Fruit fly (Drosophila melanogaster) whole organism, embryonic: ENCODE measurements around the gene CG11980.

Experiments
- ATbp ChIP-seq: fragments of 200-800 bp; sonication (Bioruptor generic); optimal IDR thresholded peaks from 2 replicates; lab custom pipeline; 2017; ENCODE audit warnings: missing biosample characterization, mild to moderate bottlenecking, missing genetic modification characterization, missing genetic modification reagents
- B-H1 ChIP-seq: fragments of 200-800 bp; sonication (Bioruptor generic); IDR thresholded peaks from 3 replicates; pipeline ENCODE4 v1.3.6; 2022; ENCODE audit warnings: missing biosample characterization, missing genetic modification characterization
- B-H2 ChIP-seq: fragments of 200-800 bp; sonication (Bioruptor generic); optimal IDR thresholded peaks from 2 replicates; lab custom pipeline; 2018; ENCODE audit warnings: missing biosample characterization, mild to moderate bottlenecking, missing genetic modification characterization
- BtbVII ChIP-seq: fragments of 200-800 bp; sonication (Bioruptor generic); optimal IDR thresholded peaks from 3 replicates; lab custom pipeline; 2017; ENCODE audit warnings: missing biosample characterization, mild to moderate bottlenecking, missing genetic modification characterization
- CG10321 ChIP-seq: fragments of 200-800 bp; sonication (Bioruptor generic); IDR thresholded peaks from 2 replicates; pipeline ENCODE4 v1.3.6; 2022; ENCODE audit warnings: missing biosample characterization, missing genetic modification characterization
- CG10654 ChIP-seq: fragments of 200-800 bp; sonication (Bioruptor generic); optimal IDR thresholded peaks from 2 replicates; lab custom pipeline; 2016; ENCODE audit warnings: missing biosample characterization, missing genetic modification characterization
- CG10959 ChIP-seq: fragments of 200-800 bp; sonication (Bioruptor generic); IDR thresholded peaks from 2 replicates; pipeline ENCODE4 v1.3.6; 2022; ENCODE audit warnings: missing biosample characterization, missing genetic modification characterization
- CG11504 ChIP-seq: fragments of 200-800 bp; sonication (Bioruptor generic); optimal IDR thresholded peaks from 3 replicates; lab custom pipeline; 2019; ENCODE audit warnings: missing biosample characterization, mild to moderate bottlenecking, missing genetic modification characterization, moderate library complexity
- CG13775 ChIP-seq: fragments of 200-800 bp; sonication (Bioruptor generic); optimal IDR thresholded peaks from 3 replicates; lab custom pipeline; 2017; ENCODE audit warnings: missing biosample characterization, mild to moderate bottlenecking, missing genetic modification characterization
- CG14441 ChIP-seq: fragments of 200-800 bp; sonication (Bioruptor generic); IDR thresholded peaks from 2 replicates; pipeline ENCODE4 v1.3.6; 2022; ENCODE audit warnings: missing biosample characterization, missing genetic modification characterization
- CG14860 ChIP-seq: fragments of 200-800 bp; sonication (Bioruptor generic); IDR thresholded peaks from 3 replicates; pipeline ENCODE4 v1.3.6; 2022; ENCODE audit warnings: missing biosample characterization, missing genetic modification characterization; ENCODE audit not compliant: partially characterized antibody
- CG15514 ChIP-seq: fragments of 200-800 bp; sonication (Bioruptor generic); optimal IDR thresholded peaks from 3 replicates; lab custom pipeline; 2017; ENCODE audit warnings: missing biosample characterization, missing genetic modification characterization, mild to moderate bottlenecking, moderate library complexity, missing genetic modification reagents
- CG16863 ChIP-seq: fragments of 200-800 bp; sonication (Bioruptor generic); optimal IDR thresholded peaks from 3 replicates; lab custom pipeline; 2016; ENCODE audit warnings: missing biosample characterization, missing genetic modification characterization
- CG17328 ChIP-seq: fragments of 200-800 bp; sonication (Bioruptor generic); IDR thresholded peaks from 2 replicates; pipeline ENCODE4 v1.3.6; 2022; ENCODE audit warnings: missing biosample characterization, missing genetic modification characterization
- CG18011 ChIP-seq: fragments of 200-800 bp; sonication (Bioruptor generic); optimal IDR thresholded peaks from 2 replicates; lab custom pipeline; 2017; ENCODE audit warnings: missing biosample characterization, missing genetic modification characterization, mild to moderate bottlenecking, moderate library complexity, missing genotype
- CG2678 ChIP-seq: fragments of 200-800 bp; sonication (Bioruptor generic); optimal IDR thresholded peaks from 3 replicates; lab custom pipeline; 2019; ENCODE audit warnings: missing biosample characterization, mild to moderate bottlenecking, missing genetic modification characterization, moderate library complexity
- CG2875 ChIP-seq: fragments of 200-800 bp; sonication (Bioruptor generic); optimal IDR thresholded peaks from 2 replicates; lab custom pipeline; 2017; ENCODE audit warnings: missing biosample characterization, mild to moderate bottlenecking, missing genetic modification characterization, missing genetic modification reagents
- CG5245 ChIP-seq: fragments of 200-800 bp; sonication (Bioruptor generic); optimal IDR thresholded peaks from 3 replicates; lab custom pipeline; 2016; ENCODE audit warnings: missing biosample characterization, missing genetic modification characterization
- CG6175 ChIP-seq: fragments of 200-800 bp; sonication (Bioruptor generic); IDR thresholded peaks from 3 replicates; pipeline ENCODE4 v1.3.6; 2022; ENCODE audit warnings: missing biosample characterization, missing genetic modification characterization
- CG6813 ChIP-seq: fragments of 200-800 bp; sonication (Bioruptor generic); optimal IDR thresholded peaks from 2 replicates; lab custom pipeline; 2017; ENCODE audit warnings: missing biosample characterization, missing genetic modification characterization, mild to moderate bottlenecking, moderate library complexity, missing genetic modification reagents
- CG7839 ChIP-seq: fragments of 200-800 bp; sonication (Bioruptor generic); optimal IDR thresholded peaks from 3 replicates; lab custom pipeline; 2018; ENCODE audit warnings: missing biosample characterization, mild to moderate bottlenecking, missing genetic modification characterization, moderate library complexity
- CG7987 ChIP-seq: fragments of 200-800 bp; sonication (Bioruptor generic); optimal IDR thresholded peaks from 2 replicates; lab custom pipeline; 2018; ENCODE audit warnings: missing biosample characterization, mild to moderate bottlenecking, missing genetic modification characterization, moderate library complexity
- CTCF ChIP-seq: fragments of 200-800 bp; sonication (Bioruptor generic); optimal IDR thresholded peaks from 2 replicates; lab custom pipeline; 2017; ENCODE audit warnings: missing biosample characterization, mild to moderate bottlenecking, missing genetic modification characterization, moderate library complexity
- Chrac-16 ChIP-seq: fragments of 200-800 bp; sonication (Bioruptor generic); optimal IDR thresholded peaks from 3 replicates; lab custom pipeline; 2016; ENCODE audit warnings: missing biosample characterization, missing genetic modification characterization
- Gsc ChIP-seq: fragments of 200-800 bp; sonication (Bioruptor generic); IDR thresholded peaks from 2 replicates; pipeline ENCODE4 v1.3.6; 2022; ENCODE audit warnings: missing biosample characterization, missing genetic modification characterization
- H2.0 ChIP-seq: fragments of 200-800 bp; sonication (Bioruptor generic); IDR thresholded peaks from 2 replicates; pipeline ENCODE4 v1.3.6; 2022; ENCODE audit warnings: missing biosample characterization, missing genetic modification characterization
- Hey ChIP-seq: fragments of 200-800 bp; sonication (Bioruptor generic); optimal IDR thresholded peaks from 3 replicates; lab custom pipeline; 2018; ENCODE audit warnings: missing biosample characterization, mild to moderate bottlenecking, missing genetic modification characterization
- MBD-R2 ChIP-seq: fragments of 200-800 bp; sonication (Bioruptor generic); IDR thresholded peaks from 2 replicates; pipeline ENCODE4 v1.3.6; 2022; ENCODE audit warnings: missing biosample characterization, missing genetic modification characterization
- Max ChIP-seq: fragments of 200-800 bp; sonication (Bioruptor generic); optimal IDR thresholded peaks from 2 replicates; lab custom pipeline; 2016; ENCODE audit warnings: missing biosample characterization, mild to moderate bottlenecking, missing genetic modification characterization
- Med ChIP-seq: fragments of 200-800 bp; sonication (Bioruptor generic); peaks from one replicate; lab custom pipeline; 2016; ENCODE audit warnings: missing biosample characterization, missing genetic modification characterization, mild to moderate bottlenecking, inconsistent platforms, moderate library complexity
- NfI ChIP-seq: fragments of 200-800 bp; sonication (Bioruptor generic); optimal IDR thresholded peaks from 3 replicates; lab custom pipeline; 2018; ENCODE audit warnings: missing biosample characterization, mild to moderate bottlenecking, missing genetic modification characterization, moderate library complexity
- ap ChIP-seq: fragments of 200-800 bp; sonication (Bioruptor generic); IDR thresholded peaks from 2 replicates; pipeline ENCODE4 v1.3.6; 2022; ENCODE audit warnings: missing biosample characterization, missing genetic modification characterization
- cato ChIP-seq: fragments of 200-800 bp; sonication (Bioruptor generic); optimal IDR thresholded peaks from 2 replicates; lab custom pipeline; 2016; ENCODE audit warnings: missing biosample characterization, missing genetic modification characterization, borderline replicate concordance
- chif ChIP-seq, 2 experiments: fragments of 200-800 bp; sonication (Bioruptor generic); optimal IDR thresholded peaks; 3 replicates each; lab custom pipeline; 2016; ENCODE audit warnings: missing biosample characterization in 2 of 2, missing genetic modification characterization in 2 of 2
- crc ChIP-seq: fragments of 200-800 bp; sonication (Bioruptor generic); optimal IDR thresholded peaks from 2 replicates; lab custom pipeline; 2016; ENCODE audit warnings: missing biosample characterization, missing genetic modification characterization
- crp ChIP-seq, 2 experiments: fragments of 200-800 bp; sonication (Bioruptor generic); optimal IDR thresholded peaks; 2 replicates in 1 of 2; 3 replicates in 1 of 2; lab custom pipeline; 2017; ENCODE audit warnings: missing biosample characterization in 2 of 2, missing genetic modification characterization in 2 of 2, mild to moderate bottlenecking in 1 of 2, moderate library complexity in 1 of 2
- dan ChIP-seq: fragments of 200-800 bp; sonication (Bioruptor generic); IDR thresholded peaks from 2 replicates; pipeline ENCODE4 v1.3.6; 2022; ENCODE audit warnings: missing biosample characterization, missing genetic modification characterization
- dpn ChIP-seq, 2 experiments: fragments of 200-800 bp; sonication (Bioruptor generic); optimal IDR thresholded peaks; 3 replicates each; lab custom pipeline; 2016; ENCODE audit warnings: missing biosample characterization in 2 of 2, missing genetic modification characterization in 2 of 2
- emc ChIP-seq: fragments of 200-800 bp; sonication (Bioruptor generic); optimal IDR thresholded peaks from 2 replicates; lab custom pipeline; 2016; ENCODE audit warnings: missing biosample characterization, missing genetic modification characterization
- gfzf ChIP-seq: fragments of 200-800 bp; sonication (Bioruptor generic); optimal IDR thresholded peaks from 2 replicates; lab custom pipeline; 2016; ENCODE audit warnings: missing biosample characterization, mild to moderate bottlenecking, missing genetic modification characterization, moderate library complexity
- knrl ChIP-seq: fragments of 200-800 bp; sonication (Bioruptor generic); IDR thresholded peaks from 3 replicates; pipeline ENCODE4 v1.3.6; 2022; ENCODE audit warnings: missing biosample characterization, missing genetic modification characterization; ENCODE audit not compliant: partially characterized antibody
- lilli ChIP-seq: fragments of 200-800 bp; sonication (Bioruptor generic); optimal IDR thresholded peaks from 3 replicates; lab custom pipeline; 2016; ENCODE audit warnings: missing biosample characterization, missing genetic modification characterization
- lmd ChIP-seq: fragments of 200-800 bp; sonication (Bioruptor generic); IDR thresholded peaks from 2 replicates; pipeline ENCODE4 v1.3.6; 2022; ENCODE audit warnings: missing biosample characterization, missing genetic modification characterization
- p53 ChIP-seq: fragments of 200-800 bp; sonication (Bioruptor generic); optimal IDR thresholded peaks from 2 replicates; lab custom pipeline; 2016; ENCODE audit warnings: missing biosample characterization, missing genetic modification characterization
- pum ChIP-seq: fragments of 200-800 bp; sonication (Bioruptor generic); optimal IDR thresholded peaks from 2 replicates; lab custom pipeline; 2016; ENCODE audit warnings: missing biosample characterization, missing genetic modification characterization
- pzg ChIP-seq: fragments of 200-800 bp; sonication (Bioruptor generic); optimal IDR thresholded peaks from 3 replicates; lab custom pipeline; 2018; ENCODE audit warnings: missing biosample characterization, mild to moderate bottlenecking, missing genetic modification characterization, moderate library complexity
- rib ChIP-seq: fragments of 200-800 bp; sonication (Bioruptor generic); IDR thresholded peaks from 2 replicates; pipeline ENCODE4 v1.3.6; 2022; ENCODE audit warnings: missing biosample characterization, missing genetic modification characterization
- slbo ChIP-seq: fragments of 200-800 bp; sonication (Bioruptor generic); IDR thresholded peaks from 2 replicates; pipeline ENCODE4 v1.3.6; 2022; ENCODE audit warnings: missing biosample characterization, missing genetic modification characterization
- wek ChIP-seq: fragments of 200-800 bp; sonication (Bioruptor generic); optimal IDR thresholded peaks from 3 replicates; lab custom pipeline; 2018; ENCODE audit warnings: missing biosample characterization, mild to moderate bottlenecking, missing genetic modification characterization, moderate library complexity
- zen ChIP-seq: fragments of 200-800 bp; sonication (Bioruptor generic); optimal IDR thresholded peaks from 3 replicates; lab custom pipeline; 2018; ENCODE audit warnings: missing biosample characterization, mild to moderate bottlenecking, missing genetic modification characterization, moderate library complexity
- zf30C ChIP-seq: fragments of 200-800 bp; sonication (Bioruptor generic); optimal IDR thresholded peaks from 3 replicates; lab custom pipeline; 2018; ENCODE audit warnings: missing biosample characterization, mild to moderate bottlenecking, missing genetic modification characterization

Gene CG11980

DNA sequence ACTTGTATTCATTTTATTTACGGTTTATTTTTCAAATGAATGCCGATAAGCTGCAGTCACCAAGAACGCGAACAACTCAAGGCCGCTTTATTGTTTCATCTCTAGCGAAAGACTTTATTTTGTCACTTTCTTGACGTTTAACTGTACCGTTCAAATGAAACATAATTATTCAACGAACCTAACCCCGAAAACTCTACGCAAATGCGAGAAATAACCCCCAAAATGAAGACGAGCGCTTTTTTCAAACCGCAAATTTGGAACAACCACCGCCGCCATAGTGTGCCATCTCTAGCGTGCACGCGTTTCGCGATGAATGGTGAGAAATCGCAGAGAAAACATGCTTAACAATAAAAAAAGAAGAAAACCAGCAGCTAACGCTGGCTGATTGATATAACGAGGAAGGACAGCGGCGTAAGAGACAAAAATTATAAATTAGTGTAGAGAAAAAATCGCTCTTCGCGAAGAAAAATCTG, 19.2 kb upstream of the CG11980 start, which contains the start of gene CG11970 (continued):
- no peak for TF ChIP-seq CG7839 (tag; lab: Kevin White, UChicago)
- TF ChIP-seq NfI (GFP tag; lab: Kevin White, UChicago): peak; percentile 18
- no peak for TF ChIP-seq CG6175 (GFP tag; lab: Robert Waterston, UW)
- no peak for TF ChIP-seq CG6813 (GFP tag; lab: Kevin White, UChicago)
- no peak for TF ChIP-seq dan
- no peak for TF ChIP-seq B-H1 (GFP tag; lab: Robert Waterston, UW)
- TF ChIP-seq Med (GFP tag; lab: Kevin White, UChicago): peak; percentile 89
- TF ChIP-seq Gsc (GFP tag; lab: Robert Waterston, UW): no peak
- TF ChIP-seq crp (GFP tag; optimal IDR thresholded peaks at IDR 0.05; lab: Kevin White, UChicago): no peak
- no peak for TF ChIP-seq emc (GFP tag; lab: Kevin White, UChicago)
- peak; percentile 51 to 61 for TF ChIP-seq dpn (GFP tag; optimal IDR thresholded peaks at IDR 0.05; lab: Kevin White, UChicago)
- TF ChIP-seq H2.0 (GFP tag; lab: Robert Waterston, UW): 0 out of 2 replicates have a peak, but pooled peaks have one; percentile 3
- peak; percentile 17 for TF ChIP-seq CG10654
- TF ChIP-seq CG18011 (GFP tag; lab: Kevin White, UChicago): peak; percentile 30
- no peak for TF ChIP-seq CG10959 (GFP tag; lab: Robert Waterston, UW)
- peak; percentile 9; the same call in 1 of the 2 replicates for TF ChIP-seq lmd
- TF ChIP-seq B-H2 (GFP tag; lab: Kevin White, UChicago): no peak
- no peak for TF ChIP-seq CG16863 (GFP tag; lab: Kevin White, UChicago)
- no peak for TF ChIP-seq wek
- TF ChIP-seq CG14860 (GFP tag; lab: Robert Waterston, UW): peak; percentile 26; the same call in 1 of the 3 replicates
- peak; percentile 26 for TF ChIP-seq crc (GFP tag; lab: Kevin White, UChicago)
- TF ChIP-seq cato (GFP tag; lab: Kevin White, UChicago): no peak
- TF ChIP-seq CG7987: no peak
- no peak for TF ChIP-seq CG17328 (GFP tag; lab: Robert Waterston, UW)
- peak; percentile 57 for TF ChIP-seq pzg
- no peak for TF ChIP-seq zf30C (GFP tag; lab: Kevin White, UChicago)
- TF ChIP-seq Chrac-16 (GFP tag; lab: Kevin White, UChicago): peak; percentile 36
- no peak for TF ChIP-seq ap (GFP tag; lab: Robert Waterston, UW)
- peak; percentile 61 for TF ChIP-seq MBD-R2
- no peak for TF ChIP-seq CG11504
- no peak for TF ChIP-seq zen
- TF ChIP-seq lilli (GFP tag; lab: Kevin White, UChicago): peak; percentile 56
- no peak for TF ChIP-seq CG2875
- TF ChIP-seq CG15514 (GFP tag; lab: Kevin White, UChicago): peak; percentile 66
- peak in 1 of 2 experiments; percentile 7 for TF ChIP-seq chif (GFP tag; optimal IDR thresholded peaks at IDR 0.05; lab: Kevin White, UChicago)
- TF ChIP-seq CG14441 (GFP tag; lab: Robert Waterston, UW): peak; percentile 41; the same call in 1 of the 2 replicates
- TF ChIP-seq p53 (GFP tag; lab: Kevin White, UChicago): peak; percentile 16
- TF ChIP-seq gfzf (GFP tag; lab: Kevin White, UChicago): peak; percentile 42
- TF ChIP-seq slbo (GFP tag; lab: Robert Waterston, UW): peak; percentile 73
- peak; percentile 21 for TF ChIP-seq pum
- no peak for TF ChIP-seq Hey (tag; lab: Kevin White, UChicago)
- TF ChIP-seq CG13775 (GFP tag; lab: Kevin White, UChicago): peak; percentile 39
- TF ChIP-seq rib: no peak
- peak; percentile 3 for TF ChIP-seq CTCF (GFP tag; lab: Kevin White, UChicago)
- TF ChIP-seq ATbp (GFP tag; lab: Kevin White, UChicago): no peak
- peak; percentile 74 for TF ChIP-seq knrl
- TF ChIP-seq CG2678 (tag; lab: Kevin White, UChicago): no peak
- TF ChIP-seq CG5245 (GFP tag; lab: Kevin White, UChicago): no peak
- TF ChIP-seq BtbVII (GFP tag; lab: Kevin White, UChicago): no peak
- TF ChIP-seq CG10321: no peak
- no peak for TF ChIP-seq Max
